Worm (Caenorhabditis elegans) whole organism, mixed stage, embryonic: ENCODE results near the gene ZK154.1.

Experiments used
- M03D4.4 ChIP-seq: sonication (generic microtip); optimal IDR thresholded peaks from 2 replicates; lab custom pipeline; 2017; ENCODE audit warnings: mild to moderate bottlenecking, missing genetic modification characterization, missing compliant biosample characterization
- bed-3 ChIP-seq: fragments of 200-800 bp; sonication (Bioruptor generic); optimal IDR thresholded peaks from 3 replicates; lab custom pipeline; 2018; ENCODE audit warnings: mild to moderate bottlenecking, missing genetic modification characterization, moderate library complexity, missing compliant biosample characterization
- blmp-1 ChIP-seq: fragments of 150-350 bp; optimal IDR thresholded peaks from 2 replicates; lab custom pipeline; 2014; ENCODE audit warnings: missing biosample characterization, missing genetic modification characterization
- ceh-43 ChIP-seq: fragments of 200-800 bp; sonication (Bioruptor generic); optimal IDR thresholded peaks from 2 replicates; lab custom pipeline; 2018; ENCODE audit warnings: mild to moderate bottlenecking, missing genetic modification characterization, moderate library complexity, missing compliant biosample characterization
- ceh-83 ChIP-seq: fragments of 200-800 bp; sonication (Bioruptor generic); optimal IDR thresholded peaks from 2 replicates; lab custom pipeline; 2018; ENCODE audit warnings: mild to moderate bottlenecking, missing genetic modification characterization, missing compliant biosample characterization
- cnd-1 ChIP-seq: fragments of 200-800 bp; sonication (Bioruptor generic); optimal IDR thresholded peaks from 2 replicates; lab custom pipeline; 2018; ENCODE audit warnings: mild to moderate bottlenecking, missing genetic modification characterization, missing compliant biosample characterization
- elt-1 ChIP-seq: sonication (generic microtip); optimal IDR thresholded peaks from 2 replicates; lab custom pipeline; 2017; ENCODE audit warnings: missing genetic modification characterization, mild to moderate bottlenecking, missing compliant biosample characterization, antibody characterized with exemption, moderate library complexity, borderline replicate concordance; ENCODE audit not compliant: insufficient read depth
- elt-3 ChIP-seq: fragments of 150-350 bp; optimal IDR thresholded peaks from 2 replicates; lab custom pipeline; 2014; ENCODE audit warnings: missing biosample characterization, missing genetic modification characterization
- flh-1 ChIP-seq: fragments of 200-800 bp; sonication (Bioruptor generic); optimal IDR thresholded peaks from 2 replicates; lab custom pipeline; 2018; ENCODE audit warnings: mild to moderate bottlenecking, missing genetic modification characterization, moderate library complexity, missing compliant biosample characterization
- ham-2 ChIP-seq: fragments of 200-800 bp; sonication (Bioruptor generic); optimal IDR thresholded peaks from 2 replicates; lab custom pipeline; 2018; ENCODE audit warnings: mild to moderate bottlenecking, missing genetic modification characterization, missing compliant biosample characterization
- hlh-1 ChIP-seq: fragments of 150-350 bp; optimal IDR thresholded peaks from 2 replicates; lab custom pipeline; 2014; ENCODE audit warnings: missing biosample characterization, missing genetic modification reagents, missing genetic modification characterization
- lin-13 ChIP-seq: fragments of 150-350 bp; optimal IDR thresholded peaks from 2 replicates; lab custom pipeline; 2014; ENCODE audit warnings: missing biosample characterization, missing genetic modification characterization
- lin-32 ChIP-seq: fragments of 200-800 bp; sonication (Bioruptor generic); optimal IDR thresholded peaks from 2 replicates; lab custom pipeline; 2018; ENCODE audit warnings: mild to moderate bottlenecking, missing genetic modification characterization, missing compliant biosample characterization
- lsy-2 ChIP-seq: fragments of 150-350 bp; optimal IDR thresholded peaks from 2 replicates; lab custom pipeline; 2014; ENCODE audit warnings: missing biosample characterization, missing genetic modification characterization
- mab-5 ChIP-seq: fragments of 150-350 bp; optimal IDR thresholded peaks from 2 replicates; lab custom pipeline; 2014; ENCODE audit warnings: missing biosample characterization, missing genetic modification characterization
- mep-1 ChIP-seq: fragments of 150-350 bp; optimal IDR thresholded peaks from 2 replicates; lab custom pipeline; 2017; ENCODE audit warnings: missing biosample characterization, missing genetic modification reagents, missing genetic modification characterization, inconsistent platforms
- mls-2 ChIP-seq: sonication (generic microtip); optimal IDR thresholded peaks from 2 replicates; lab custom pipeline; 2016; ENCODE audit warnings: mild to moderate bottlenecking, missing genetic modification characterization, moderate library complexity, missing compliant biosample characterization
- nhr-12 ChIP-seq: fragments of 150-350 bp; optimal IDR thresholded peaks from 2 replicates; lab custom pipeline; 2014; ENCODE audit warnings: missing biosample characterization, missing genetic modification characterization
- nhr-2 ChIP-seq: fragments of 150-350 bp; optimal IDR thresholded peaks from 2 replicates; lab custom pipeline; 2014; ENCODE audit warnings: missing biosample characterization, missing genetic modification characterization
- nhr-237 ChIP-seq: fragments of 150-350 bp; optimal IDR thresholded peaks from 2 replicates; lab custom pipeline; 2014; ENCODE audit warnings: missing biosample characterization, missing genetic modification characterization
- nhr-28 ChIP-seq: fragments of 150-350 bp; optimal IDR thresholded peaks from 2 replicates; lab custom pipeline; 2014; ENCODE audit warnings: missing biosample characterization, missing genetic modification characterization
- nhr-76 ChIP-seq: sonication (generic microtip); optimal IDR thresholded peaks from 2 replicates; lab custom pipeline; 2017; ENCODE audit warnings: missing biosample characterization, missing genetic modification characterization
- pha-4 ChIP-seq: fragments of 150-350 bp; optimal IDR thresholded peaks from 2 replicates; lab custom pipeline; 2018; ENCODE audit warnings: missing biosample characterization, missing genetic modification reagents, missing genetic modification characterization
- sem-2 ChIP-seq: fragments of 200-800 bp; sonication (Bioruptor generic); optimal IDR thresholded peaks from 2 replicates; lab custom pipeline; 2018; ENCODE audit warnings: mild to moderate bottlenecking, missing genetic modification characterization, missing compliant biosample characterization
- snpc-4 ChIP-seq: fragments of 150-350 bp; optimal IDR thresholded peaks from 2 replicates; lab custom pipeline; 2014; ENCODE audit warnings: missing biosample characterization, missing genetic modification characterization
- sptf-1 ChIP-seq: sonication (generic microtip); optimal IDR thresholded peaks from 2 replicates; lab custom pipeline; 2017; ENCODE audit warnings: mild to moderate bottlenecking, missing genetic modification characterization, moderate library complexity, missing compliant biosample characterization
- tbx-8 ChIP-seq: fragments of 200-800 bp; sonication (Bioruptor generic); optimal IDR thresholded peaks from 2 replicates; lab custom pipeline; 2018; ENCODE audit warnings: mild to moderate bottlenecking, missing genetic modification characterization, moderate library complexity, missing compliant biosample characterization
- unc-39 ChIP-seq: fragments of 150-350 bp; optimal IDR thresholded peaks from 2 replicates; lab custom pipeline; 2014; ENCODE audit warnings: missing biosample characterization, missing genetic modification characterization
- unc-62 ChIP-seq: fragments of 150-350 bp; optimal IDR thresholded peaks from 2 replicates; lab custom pipeline; 2014; ENCODE audit warnings: missing biosample characterization, missing genetic modification reagents, missing genetic modification characterization
- zip-8 ChIP-seq: fragments of 150-350 bp; optimal IDR thresholded peaks from 2 replicates; lab custom pipeline; 2014; ENCODE audit warnings: missing biosample characterization, missing genetic modification characterization
- ztf-11 ChIP-seq: fragments of 150-350 bp; optimal IDR thresholded peaks from 2 replicates; lab custom pipeline; 2014; ENCODE audit warnings: missing biosample characterization, missing genetic modification characterization

ZK154.1 gene

DNA sequence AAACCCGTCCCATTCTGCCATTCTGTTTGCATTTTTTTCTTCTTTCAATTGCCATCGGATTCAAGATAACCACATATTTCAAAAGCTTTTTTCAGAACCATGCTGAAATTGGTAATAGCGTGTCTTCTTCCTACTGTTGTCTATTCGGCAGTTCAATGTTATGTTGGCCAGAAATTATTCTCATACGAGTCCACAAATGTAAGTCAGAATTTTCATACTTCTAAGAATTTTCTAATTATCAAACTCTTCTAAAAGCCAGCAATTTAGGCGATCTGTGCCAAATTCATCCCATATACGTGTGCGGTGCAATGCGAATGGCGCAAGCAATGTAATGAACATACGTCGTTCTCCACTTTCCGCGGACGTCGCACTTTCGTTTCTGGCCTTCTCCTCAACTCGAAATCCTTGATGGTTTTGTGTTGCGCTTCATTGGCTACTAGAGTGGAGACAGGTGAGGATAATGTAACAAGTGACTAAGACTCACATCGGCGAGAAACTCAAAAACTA, at the start of gene ZK154.1:
ZK154.1 (plus strand) TSS at position 51 of the 507 bp plus-strand sequence.
- no peak for TF ChIP-seq unc-39 (tag; lab: Kevin White, UChicago)
- no peak for TF ChIP-seq ham-2 (GFP tag; lab: Kevin White, UChicago)
- no peak for TF ChIP-seq sptf-1 (tag; lab: Kevin White, UChicago)
- TF ChIP-seq M03D4.4, result no peak
- TF ChIP-seq nhr-76 (tag; lab: Kevin White, UChicago), result no peak
- TF ChIP-seq tbx-8 (GFP tag; lab: Kevin White, UChicago), result no peak
- TF ChIP-seq nhr-28, result no peak
- TF ChIP-seq elt-3, result no peak
- TF ChIP-seq mls-2 (tag; lab: Kevin White, UChicago), result no peak
- no peak for TF ChIP-seq blmp-1 (tag; lab: Kevin White, UChicago)
- TF ChIP-seq bed-3 (GFP tag; lab: Kevin White, UChicago), result no peak
- no peak for TF ChIP-seq unc-62 (GFP tag; lab: Kevin White, UChicago)
- no peak for TF ChIP-seq lin-13 (tag; lab: Kevin White, UChicago)
- no peak for TF ChIP-seq ceh-83 (GFP tag; lab: Kevin White, UChicago)
- no peak for TF ChIP-seq cnd-1 (tag; lab: Kevin White, UChicago)
- TF ChIP-seq lin-32 (GFP tag; lab: Kevin White, UChicago), result no peak
- no peak for TF ChIP-seq mep-1 (tag; lab: Kevin White, UChicago)
- no peak for TF ChIP-seq ceh-43 (GFP tag; lab: Kevin White, UChicago)
- no peak for TF ChIP-seq mab-5 (tag; lab: Kevin White, UChicago)
- no peak for TF ChIP-seq nhr-2

DNA sequence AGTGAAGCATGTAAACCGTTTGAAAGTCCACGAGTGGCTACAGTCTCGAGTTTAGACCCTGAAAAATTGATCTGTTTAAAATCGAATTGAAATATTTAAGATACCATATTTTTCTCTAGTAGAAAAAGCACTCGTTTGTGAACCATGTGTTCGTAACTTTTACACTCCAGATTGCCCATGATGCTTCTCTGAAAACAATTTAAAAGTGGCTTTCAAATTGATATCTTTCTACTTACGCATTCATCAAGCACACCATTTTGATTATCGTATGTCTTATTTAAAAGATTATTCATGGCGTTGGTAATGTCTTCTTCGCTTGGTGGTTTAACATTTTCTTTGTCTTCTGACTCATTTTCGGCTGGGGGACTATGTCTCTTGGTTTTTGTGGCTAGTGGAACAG, 45.8 kb upstream of the ZK154.1 start:
- TF ChIP-seq nhr-2 (no peak), elt-1 (no peak)
- TF ChIP-seq, all 35 proteins: peak for 0

DNA sequence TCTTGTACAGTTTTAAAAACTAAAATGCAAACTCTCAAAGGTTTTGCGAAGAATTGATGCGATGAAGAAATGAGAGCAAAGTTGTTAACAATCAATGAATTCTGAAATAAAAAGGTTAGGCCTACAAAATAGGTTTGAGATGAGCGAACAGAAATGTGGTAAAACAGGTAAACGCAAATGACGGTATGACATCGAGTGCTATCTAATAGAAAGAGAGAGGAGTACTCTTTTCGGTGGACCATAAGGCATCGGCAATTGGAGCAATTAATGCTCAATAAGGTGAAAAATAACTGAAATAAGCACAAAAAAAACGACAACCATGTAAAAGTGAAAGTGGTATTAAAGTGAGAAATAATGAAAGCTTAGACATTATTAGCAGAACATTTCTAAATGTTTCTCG, 43.2 kb upstream of the ZK154.1 start, which contains the start of gene set-12:
set-12 (minus strand) TSS at position 101 of the 400 bp plus-strand sequence.
- TF ChIP-seq elt-3 (no peak), snpc-4 (tag; lab: Kevin White, UChicago) (no peak), unc-62 (GFP tag; lab: Kevin White, UChicago) (no peak), nhr-12 (no peak), zip-8 (tag; lab: Kevin White, UChicago) (no peak), mep-1 (tag; lab: Kevin White, UChicago) (no peak), blmp-1 (tag; lab: Kevin White, UChicago) (no peak), hlh-1 (no peak), lsy-2 (tag; lab: Kevin White, UChicago) (no peak), lin-13 (tag; lab: Kevin White, UChicago) (no peak), ceh-83 (GFP tag; lab: Kevin White, UChicago) (no peak), pha-4 (tag; lab: Kevin White, UChicago) (no peak), sem-2 (GFP tag; lab: Kevin White, UChicago) (no peak), nhr-237 (no peak), lin-32 (GFP tag; lab: Kevin White, UChicago) (no peak)
- TF ChIP-seq, all 35 proteins: peak for 0

DNA sequence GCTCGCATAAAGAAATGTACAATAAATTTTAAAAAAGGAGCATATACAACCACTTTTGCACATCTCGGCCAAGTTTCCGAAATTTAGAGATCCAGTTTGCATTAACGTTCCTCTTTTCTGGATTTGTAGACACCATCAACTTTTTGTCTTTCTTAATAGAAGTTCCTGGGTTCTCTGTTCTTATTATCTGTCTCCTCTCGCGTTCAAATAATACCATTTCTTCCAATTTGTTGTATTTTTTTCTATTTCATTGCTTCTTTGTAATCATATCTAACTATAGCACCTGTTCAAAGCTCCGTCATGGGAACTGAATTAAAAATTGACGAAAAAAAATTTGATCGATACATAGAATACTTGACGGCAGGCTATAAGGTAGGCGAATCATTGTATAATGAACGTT, 40.0 kb upstream of the ZK154.1 start, which contains the start of gene K09F5.1:
K09F5.1 (plus strand) TSS at position 301 of the 400 bp plus-strand sequence.
- TF ChIP-seq snpc-4 (tag; lab: Kevin White, UChicago) (no peak), ceh-83 (GFP tag; lab: Kevin White, UChicago) (no peak), cnd-1 (tag; lab: Kevin White, UChicago) (no peak), unc-62 (GFP tag; lab: Kevin White, UChicago) (no peak)

DNA sequence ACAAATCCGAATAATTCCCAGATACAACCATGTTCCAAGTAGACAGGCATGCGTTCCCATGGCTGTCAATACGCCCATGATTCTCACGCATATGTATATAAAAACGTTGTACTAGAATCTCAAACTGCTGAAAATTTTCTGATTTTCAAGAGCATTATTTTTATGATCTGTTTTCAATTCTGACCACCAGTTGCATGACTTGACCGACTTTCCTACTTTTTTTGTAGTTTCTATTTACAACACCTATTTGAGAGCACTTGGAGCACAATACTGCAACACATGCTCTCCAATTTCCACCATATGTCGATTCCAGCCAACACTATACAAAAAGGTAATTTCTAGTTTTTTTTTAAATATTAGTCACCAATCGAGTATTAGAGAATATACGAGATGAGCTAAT, 35.4 kb upstream of the ZK154.1 start, which contains the start of gene ref-2:
ref-2 (plus strand) TSS at position 301 of the 400 bp plus-strand sequence.
- TF ChIP-seq zip-8 (tag; lab: Kevin White, UChicago) (no peak), elt-3 (no peak), ztf-11 (no peak), M03D4.4 (no peak), flh-1 (GFP tag; lab: Kevin White, UChicago) (no peak), blmp-1 (tag; lab: Kevin White, UChicago) (no peak), ceh-43 (GFP tag; lab: Kevin White, UChicago) (no peak)
